Worm (Caenorhabditis elegans): ENCODE data around the gene F38E9.4.

ce11 chrX:16403424-16403823, 48.3 kb upstream of the F38E9.4 start:
- TF ChIP-seq ama-1 (optimal IDR thresholded peaks at IDR 0.05) = no peak
- no peak for TF ChIP-seq flt-1 (GFP tag; IDR thresholded peaks at IDR 0.05)
- no peak for TF ChIP-seq ets-7 (tag; optimal IDR thresholded peaks at IDR 0.05)

All from whole organism, early embryonic.